Fruit fly (Drosophila melanogaster) whole organism, embryonic: ENCODE data around the gene eloF.

Source experiments
- ATbp ChIP-seq: fragments of 200-800 bp; sonication (Bioruptor generic); optimal IDR thresholded peaks from 2 replicates; lab custom pipeline; 2017; ENCODE audit warnings: missing biosample characterization, mild to moderate bottlenecking, missing genetic modification characterization, missing genetic modification reagents
- Ada2b ChIP-seq: fragments of 200-800 bp; sonication (Bioruptor generic); IDR thresholded peaks from 2 replicates; pipeline ENCODE4 v1.3.6; 2022; ENCODE audit warnings: missing biosample characterization, missing genetic modification characterization
- B-H2 ChIP-seq: fragments of 200-800 bp; sonication (Bioruptor generic); optimal IDR thresholded peaks from 2 replicates; lab custom pipeline; 2018; ENCODE audit warnings: missing biosample characterization, mild to moderate bottlenecking, missing genetic modification characterization
- CG10543 ChIP-seq: fragments of 200-800 bp; sonication (Bioruptor generic); optimal IDR thresholded peaks from 3 replicates; lab custom pipeline; 2017; ENCODE audit warnings: missing biosample characterization, mild to moderate bottlenecking, missing genetic modification characterization, moderate library complexity
- CG1233 ChIP-seq: fragments of 200-800 bp; sonication (Bioruptor generic); optimal IDR thresholded peaks from 4 replicates; lab custom pipeline; 2018; ENCODE audit warnings: missing biosample characterization, mild to moderate bottlenecking, missing genetic modification characterization
- CG12391 ChIP-seq: fragments of 200-800 bp; sonication (Bioruptor generic); optimal IDR thresholded peaks from 3 replicates; lab custom pipeline; 2018; ENCODE audit warnings: missing biosample characterization, mild to moderate bottlenecking, missing genetic modification characterization, moderate library complexity
- CG1647 ChIP-seq: fragments of 200-800 bp; sonication (Bioruptor generic); optimal IDR thresholded peaks from 3 replicates; lab custom pipeline; 2016; ENCODE audit warnings: missing biosample characterization, missing genetic modification characterization
- CG16813 ChIP-seq: fragments of 200-800 bp; sonication (Bioruptor generic); IDR thresholded peaks from 3 replicates; pipeline ENCODE4 v1.3.6; 2022; ENCODE audit warnings: missing biosample characterization, missing genetic modification characterization; ENCODE audit not compliant: partially characterized antibody
- CG17186 ChIP-seq: fragments of 200-800 bp; sonication (Bioruptor generic); optimal IDR thresholded peaks from 3 replicates; lab custom pipeline; 2017; ENCODE audit warnings: missing biosample characterization, missing genetic modification reagents, missing genetic modification characterization
- CG17328 ChIP-seq: fragments of 200-800 bp; sonication (Bioruptor generic); IDR thresholded peaks from 2 replicates; pipeline ENCODE4 v1.3.6; 2022; ENCODE audit warnings: missing biosample characterization, missing genetic modification characterization
- CG18764 ChIP-seq: fragments of 200-800 bp; sonication (Bioruptor generic); optimal IDR thresholded peaks from 3 replicates; lab custom pipeline; 2016; ENCODE audit warnings: missing biosample characterization, missing genetic modification characterization
- CG2202 ChIP-seq: fragments of 200-800 bp; sonication (Bioruptor generic); optimal IDR thresholded peaks from 2 replicates; lab custom pipeline; 2018; ENCODE audit warnings: missing biosample characterization, mild to moderate bottlenecking, missing genetic modification characterization
- CG31224 ChIP-seq: fragments of 200-800 bp; sonication (Bioruptor generic); IDR thresholded peaks from 2 replicates; pipeline ENCODE4 v1.3.6; 2022; ENCODE audit warnings: missing biosample characterization, missing genetic modification characterization
- CG3163 ChIP-seq: fragments of 200-800 bp; sonication (Bioruptor generic); optimal IDR thresholded peaks from 3 replicates; lab custom pipeline; 2016; ENCODE audit warnings: missing biosample characterization, missing genetic modification characterization
- CG3407 ChIP-seq: fragments of 200-800 bp; sonication (Bioruptor generic); optimal IDR thresholded peaks from 2 replicates; lab custom pipeline; 2018; ENCODE audit warnings: missing biosample characterization, mild to moderate bottlenecking, missing genetic modification characterization
- CG42726 ChIP-seq: fragments of 200-800 bp; sonication (Bioruptor generic); IDR thresholded peaks from 2 replicates; pipeline ENCODE4 v1.3.6; 2022; ENCODE audit warnings: missing biosample characterization, missing genetic modification characterization; ENCODE audit not compliant: partially characterized antibody
- CG5245 ChIP-seq: fragments of 200-800 bp; sonication (Bioruptor generic); optimal IDR thresholded peaks from 3 replicates; lab custom pipeline; 2016; ENCODE audit warnings: missing biosample characterization, missing genetic modification characterization
- CG5953 ChIP-seq: fragments of 200-800 bp; sonication (Bioruptor generic); IDR thresholded peaks from 2 replicates; pipeline ENCODE4 v1.3.6; 2022; ENCODE audit warnings: missing biosample characterization, missing genetic modification characterization
- CG6272 ChIP-seq: fragments of 200-800 bp; sonication (Bioruptor generic); IDR thresholded peaks from 2 replicates; pipeline ENCODE4 v1.3.6; 2022; ENCODE audit warnings: missing biosample characterization, missing genetic modification characterization
- CG7928 ChIP-seq: fragments of 200-800 bp; sonication (Bioruptor generic); optimal IDR thresholded peaks from 2 replicates; lab custom pipeline; 2017; ENCODE audit warnings: missing biosample characterization, mild to moderate bottlenecking, missing genetic modification characterization
- CkIIα-i1 ChIP-seq: fragments of 200-800 bp; sonication (Bioruptor generic); IDR thresholded peaks from 2 replicates; pipeline ENCODE4 v1.3.6; 2022; ENCODE audit warnings: missing biosample characterization, missing genetic modification characterization
- CoRest ChIP-seq: fragments of 200-800 bp; sonication (Bioruptor generic); optimal IDR thresholded peaks from 3 replicates; lab custom pipeline; 2018; ENCODE audit warnings: missing biosample characterization, mild to moderate bottlenecking, missing genetic modification characterization, moderate library complexity
- Dip2 ChIP-seq: fragments of 200-800 bp; sonication (Bioruptor generic); IDR thresholded peaks from 2 replicates; pipeline ENCODE4 v1.3.6; 2022; ENCODE audit warnings: missing biosample characterization, missing genetic modification characterization
- Gsc ChIP-seq: fragments of 200-800 bp; sonication (Bioruptor generic); IDR thresholded peaks from 2 replicates; pipeline ENCODE4 v1.3.6; 2022; ENCODE audit warnings: missing biosample characterization, missing genetic modification characterization
- bbx ChIP-seq: fragments of 200-800 bp; sonication (Bioruptor generic); IDR thresholded peaks from 2 replicates; pipeline ENCODE4 v1.3.6; 2022; ENCODE audit warnings: missing biosample characterization, missing genetic modification characterization; ENCODE audit not compliant: partially characterized antibody
- cad ChIP-seq: fragments of >200 bp; optimal IDR thresholded peaks from 2 replicates; lab custom pipeline; 2017; ENCODE audit warnings: missing biosample characterization, missing genetic modification characterization
- chinmo ChIP-seq: fragments of 200-800 bp; sonication (Bioruptor generic); IDR thresholded peaks from 4 replicates; pipeline ENCODE4 v1.3.6; 2022; ENCODE audit warnings: missing biosample characterization, missing genetic modification characterization; ENCODE audit not compliant: partially characterized antibody
- dati ChIP-seq: fragments of 200-800 bp; sonication (Bioruptor generic); IDR thresholded peaks from 2 replicates; pipeline ENCODE4 v1.3.6; 2022; ENCODE audit warnings: missing biosample characterization, missing genetic modification characterization
- disco-r ChIP-seq: fragments of 200-800 bp; sonication (Bioruptor generic); optimal IDR thresholded peaks from 2 replicates; lab custom pipeline; 2016; ENCODE audit warnings: missing biosample characterization, missing genetic modification characterization
- hb ChIP-seq: fragments of 200-800 bp; sonication (Bioruptor generic); IDR thresholded peaks from 3 replicates; pipeline ENCODE4 v1.3.6; 2022; ENCODE audit warnings: missing biosample characterization, missing genetic modification characterization; ENCODE audit not compliant: partially characterized antibody
- hth ChIP-seq: fragments of >200 bp; optimal IDR thresholded peaks from 2 replicates; lab custom pipeline; 2017; ENCODE audit warnings: inconsistent platforms
- kay ChIP-seq: fragments of 200-800 bp; sonication (Bioruptor generic); optimal IDR thresholded peaks from 2 replicates; lab custom pipeline; 2016; ENCODE audit warnings: missing biosample characterization, missing genetic modification characterization
- pzg ChIP-seq: fragments of 200-800 bp; sonication (Bioruptor generic); optimal IDR thresholded peaks from 3 replicates; lab custom pipeline; 2018; ENCODE audit warnings: missing biosample characterization, mild to moderate bottlenecking, missing genetic modification characterization, moderate library complexity
- schlank ChIP-seq: fragments of 200-800 bp; sonication (Bioruptor generic); optimal IDR thresholded peaks from 2 replicates; lab custom pipeline; 2018; ENCODE audit warnings: missing biosample characterization, mild to moderate bottlenecking, missing genetic modification characterization
- sd ChIP-seq: fragments of 200-800 bp; sonication (Bioruptor generic); optimal IDR thresholded peaks from 3 replicates; lab custom pipeline; 2018; ENCODE audit warnings: missing biosample characterization, mild to moderate bottlenecking, missing genetic modification characterization, moderate library complexity
- slou ChIP-seq: fragments of 200-800 bp; sonication (Bioruptor generic); optimal IDR thresholded peaks from 3 replicates; lab custom pipeline; 2016; ENCODE audit warnings: missing biosample characterization, missing genetic modification characterization
- vvl ChIP-seq: fragments of 200-800 bp; sonication (Bioruptor generic); IDR thresholded peaks from 2 replicates; pipeline ENCODE4 v1.3.6; 2022; ENCODE audit warnings: missing biosample characterization, missing genetic modification characterization
- zfh1 ChIP-seq: fragments of 200-800 bp; sonication (Bioruptor generic); IDR thresholded peaks from 3 replicates; pipeline ENCODE4 v1.3.6; 2022; ENCODE audit warnings: missing biosample characterization, missing genetic modification characterization

The eloF gene

dm6 chr3R:9812447-9812846 is 1.5 kb upstream of the eloF start, which contains the start of gene CG8534:
TSS of gene CG8534 (plus strand) at chr3R:9812747.
- TF ChIP-seq Gsc (GFP tag; lab: Robert Waterston, UW) (no peak), sd (tag; lab: Kevin White, UChicago) (no peak), CG18764 (GFP tag; lab: Kevin White, UChicago) (no peak), B-H2 (GFP tag; lab: Kevin White, UChicago) (no peak), hb (GFP tag; lab: Robert Waterston, UW) (no peak), CG3407 (no peak), CG6272 (GFP tag; lab: Robert Waterston, UW) (no peak), CG5245 (GFP tag; lab: Kevin White, UChicago) (no peak), cad (no peak), CG17186 (GFP tag; lab: Kevin White, UChicago) (no peak), CG16813 (GFP tag; lab: Robert Waterston, UW) (no peak), CG31224 (GFP tag; lab: Robert Waterston, UW) (no peak), CG12391 (tag; lab: Kevin White, UChicago) (no peak), CG5953 (no peak), CG1233 (no peak), CG3163 (GFP tag; lab: Kevin White, UChicago) (no peak)

dm6 chr3R:9816879-9817278 is 2.9 kb downstream of the eloF start, which contains the start of gene CG16904:
TSS of gene CG16904 (minus strand) at chr3R:9816979.
- TF ChIP-seq CG6272 (GFP tag; lab: Robert Waterston, UW): no peak
- no peak for TF ChIP-seq CG1647 (GFP tag; lab: Kevin White, UChicago)
- TF ChIP-seq CG10543 (GFP tag; lab: Kevin White, UChicago): no peak
- no peak for TF ChIP-seq chinmo (GFP tag; lab: Robert Waterston, UW)
- no peak for TF ChIP-seq CoRest (tag; lab: Kevin White, UChicago)
- TF ChIP-seq hth (lab: Kevin White, UChicago): no peak
- TF ChIP-seq slou (GFP tag; lab: Kevin White, UChicago): no peak
- TF ChIP-seq Ada2b (GFP tag; lab: Robert Waterston, UW): no peak
- TF ChIP-seq Dip2: no peak
- TF ChIP-seq dati (GFP tag; lab: Robert Waterston, UW): no peak
- no peak for TF ChIP-seq kay (GFP tag; lab: Kevin White, UChicago)
- TF ChIP-seq CG2202 (tag; lab: Kevin White, UChicago): no peak
- TF ChIP-seq zfh1: no peak
- TF ChIP-seq CG7928 (GFP tag; lab: Kevin White, UChicago): no peak
- TF ChIP-seq vvl (GFP tag; lab: Robert Waterston, UW): no peak
- no peak for TF ChIP-seq CG42726 (GFP tag; lab: Robert Waterston, UW)
- no peak for TF ChIP-seq schlank (tag; lab: Kevin White, UChicago)
- no peak for TF ChIP-seq bbx
- no peak for TF ChIP-seq disco-r (GFP tag; lab: Kevin White, UChicago)
- no peak for TF ChIP-seq CkIIα-i1 (GFP tag; lab: Robert Waterston, UW)

- TF ChIP-seq CG6272 (GFP tag; lab: Robert Waterston, UW) (no peak), CG17328 (GFP tag; lab: Robert Waterston, UW) (no peak), pzg (GFP tag; lab: Kevin White, UChicago) (no peak), ATbp (GFP tag; lab: Kevin White, UChicago) (no peak)
Observed at dm6 chr3R:9818295-9818694, 4.3 kb downstream of the eloF start, which contains the start of gene CG9459. TSS of gene CG9459 (minus strand) at chr3R:9818395.
